Worm (Caenorhabditis elegans) whole organism, early embryonic: Measurements from ENCODE around the gene fbxc-21.

Source experiments
- B0310.2 ChIP-seq: sonication (generic microtip); optimal IDR thresholded peaks from 2 replicates; lab custom pipeline; 2016; ENCODE audit warnings: mild to moderate bottlenecking, missing genetic modification characterization, missing compliant biosample characterization
- F13C5.2 ChIP-seq: sonication (generic microtip); optimal IDR thresholded peaks from 2 replicates; lab custom pipeline; 2017; ENCODE audit warnings: mild to moderate bottlenecking, missing genetic modification characterization, inconsistent platforms, missing compliant biosample characterization
- aly-1 ChIP-seq: sonication (generic microtip); optimal IDR thresholded peaks from 2 replicates; lab custom pipeline; 2016; ENCODE audit warnings: missing genetic modification characterization, missing compliant biosample characterization
- ama-1 ChIP-seq: fragments of 150-350 bp; optimal IDR thresholded peaks from 2 replicates; lab custom pipeline; 2014
- ceh-13 ChIP-seq: fragments of 200-800 bp; sonication (Bioruptor generic); optimal IDR thresholded peaks from 2 replicates; lab custom pipeline; 2018; ENCODE audit warnings: mild to moderate bottlenecking, missing genetic modification characterization, missing compliant biosample characterization
- ceh-36 ChIP-seq: sonication (generic microtip); optimal IDR thresholded peaks from 2 replicates; lab custom pipeline; 2016; ENCODE audit warnings: missing genetic modification characterization, inconsistent platforms, missing compliant biosample characterization
- ets-7 ChIP-seq: sonication (generic microtip); optimal IDR thresholded peaks from 2 replicates; lab custom pipeline; 2016; ENCODE audit warnings: missing genotype, missing genetic modification characterization, missing compliant biosample characterization
- flt-1 ChIP-seq: fragments of 200-800 bp; sonication (Bioruptor generic); IDR thresholded peaks from 2 replicates; pipeline ENCODE4 v1.3.6; 2022; ENCODE audit warnings: missing genetic modification characterization, missing compliant biosample characterization
- hmbx-1 ChIP-seq: sonication (generic microtip); optimal IDR thresholded peaks from 2 replicates; lab custom pipeline; 2016; ENCODE audit warnings: mild to moderate bottlenecking, missing genetic modification characterization, missing compliant biosample characterization
- hmg-4 ChIP-seq: fragments of 200-800 bp; sonication (Bioruptor generic); optimal IDR thresholded peaks from 2 replicates; lab custom pipeline; 2018; ENCODE audit warnings: mild to moderate bottlenecking, missing genetic modification characterization, missing compliant biosample characterization
- hnd-1 ChIP-seq: sonication (generic microtip); optimal IDR thresholded peaks from 2 replicates; lab custom pipeline; 2016; ENCODE audit warnings: missing genetic modification characterization, missing compliant biosample characterization
- pes-1 ChIP-seq: fragments of 200-800 bp; sonication (Bioruptor generic); IDR thresholded peaks from 2 replicates; pipeline ENCODE4 v1.3.6; 2022; ENCODE audit warnings: missing genetic modification reagents, missing genetic modification characterization, missing compliant biosample characterization
- scrt-1 ChIP-seq: fragments of 200-800 bp; sonication (Bioruptor generic); IDR thresholded peaks from 2 replicates; pipeline ENCODE4 v1.3.6; 2022; ENCODE audit warnings: missing genetic modification characterization, missing compliant biosample characterization
- sea-1 ChIP-seq: fragments of 200-800 bp; sonication (Bioruptor generic); conservative IDR thresholded peaks from 2 replicates; pipeline ENCODE4 v1.3.6; 2022; ENCODE audit warnings: missing genetic modification characterization, missing compliant biosample characterization
- tbx-11 ChIP-seq: fragments of 200-800 bp; sonication (Bioruptor generic); IDR thresholded peaks from 2 replicates; pipeline ENCODE4 v1.3.6; 2022; ENCODE audit warnings: missing genetic modification characterization, missing compliant biosample characterization
- tbx-37 ChIP-seq: fragments of 200-800 bp; sonication (Bioruptor generic); conservative IDR thresholded peaks from 2 replicates; pipeline ENCODE4 v1.3.6; 2022; ENCODE audit warnings: missing genetic modification reagents, missing genetic modification characterization, missing compliant biosample characterization
- tra-4 ChIP-seq: sonication (generic microtip); optimal IDR thresholded peaks from 2 replicates; lab custom pipeline; 2017; ENCODE audit warnings: missing genetic modification characterization, missing compliant biosample characterization

fbxc-21 gene

DNA sequence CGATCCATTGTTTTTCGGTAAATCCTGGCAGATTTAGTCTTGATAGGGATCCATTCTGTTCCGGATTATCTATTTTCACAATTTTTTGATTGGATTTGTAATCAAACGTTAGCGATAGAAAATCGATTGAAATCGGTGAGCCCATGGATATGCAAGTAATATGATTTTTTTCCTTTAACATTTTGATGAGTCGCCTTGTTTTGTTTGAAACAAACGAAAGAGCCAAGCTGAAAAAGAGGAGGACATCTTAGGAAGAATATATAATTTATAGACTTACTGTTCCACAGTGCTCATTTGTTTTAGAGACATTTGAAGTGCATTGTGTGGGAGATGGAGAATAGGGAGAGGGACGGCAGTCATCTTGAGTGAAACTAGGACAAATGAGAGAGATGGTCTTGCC is 3.9 kb downstream of the fbxc-21 start, which contains the start of the genes fbxb-18 and fbxb-19:
fbxb-18 (minus strand) TSS at position 101 of the 400 bp plus-strand sequence.
fbxb-19 (minus strand) TSS at position 369 of the 400 bp plus-strand sequence.
- TF ChIP-seq ceh-36 (tag; lab: Kevin White, UChicago) (no peak), aly-1 (tag; lab: Kevin White, UChicago) (no peak), pes-1 (GFP tag; lab: Robert Waterston, UW) (no peak), hmg-4 (no peak)

- TF ChIP-seq aly-1 (tag; lab: Kevin White, UChicago) (no peak), ceh-36 (tag; lab: Kevin White, UChicago) (no peak), hmg-4 (no peak), F13C5.2 (tag; lab: Kevin White, UChicago) (no peak), tbx-11 (GFP tag; lab: Robert Waterston, UW) (no peak), tra-4 (tag; lab: Kevin White, UChicago) (no peak), hmbx-1 (tag; lab: Kevin White, UChicago) (no peak), ceh-13 (no peak), tbx-37 (GFP tag; lab: Robert Waterston, UW) (no peak), pes-1 (GFP tag; lab: Robert Waterston, UW) (no peak), ets-7 (tag; lab: Kevin White, UChicago) (no peak), sea-1 (GFP tag; lab: Robert Waterston, UW) (no peak), ama-1 (no peak)
Measured at ce11 chrII:1683742-1684141, 9.0 kb downstream of the fbxc-21 start, which contains the start of gene fbxb-25. Gene fbxb-25 (plus strand): TSS chrII:1684042.

- TF ChIP-seq hmbx-1 (tag; lab: Kevin White, UChicago) (no peak), tbx-37 (GFP tag; lab: Robert Waterston, UW) (no peak), ets-7 (tag; lab: Kevin White, UChicago) (no peak), sea-1 (GFP tag; lab: Robert Waterston, UW) (no peak), tbx-11 (GFP tag; lab: Robert Waterston, UW) (no peak), scrt-1 (GFP tag; lab: Robert Waterston, UW) (no peak), flt-1 (GFP tag; lab: Robert Waterston, UW) (no peak), ceh-13 (no peak)
Measured at ce11 chrII:1682218-1682617, 10.5 kb downstream of the fbxc-21 start, which contains the start of gene fbxb-26. Gene fbxb-26 (plus strand): TSS chrII:1682518.

DNA sequence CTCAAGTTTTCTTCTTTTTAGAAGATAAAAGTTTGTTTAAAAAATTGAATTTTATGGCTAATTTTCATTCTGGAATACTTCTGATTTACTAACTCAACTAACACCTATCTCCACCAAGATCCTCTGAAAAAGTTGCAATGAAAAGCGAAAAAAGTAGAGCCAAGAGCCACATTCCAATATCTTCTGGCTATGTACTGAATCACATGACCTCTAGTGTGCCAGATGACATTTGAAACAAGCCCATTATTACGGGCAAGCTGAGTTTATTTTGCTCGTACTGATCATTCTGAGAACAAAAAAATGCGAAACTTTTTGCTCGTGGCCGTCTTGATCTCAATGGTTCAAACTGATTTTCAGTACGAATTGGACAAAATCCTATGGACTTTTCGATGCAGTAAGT is 13.6 kb downstream of the fbxc-21 start, which contains the start of gene irld-36:
irld-36 (plus strand) TSS at position 301 of the 400 bp plus-strand sequence.
- TF ChIP-seq sea-1 (GFP tag; lab: Robert Waterston, UW) = no peak
- TF ChIP-seq tra-4 (tag; lab: Kevin White, UChicago) = no peak
- no peak for TF ChIP-seq ama-1
- TF ChIP-seq hmg-4 = no peak
- TF ChIP-seq aly-1 (tag; lab: Kevin White, UChicago) = no peak
- no peak for TF ChIP-seq pes-1 (GFP tag; lab: Robert Waterston, UW)
- TF ChIP-seq hmbx-1 (tag; lab: Kevin White, UChicago) = no peak
- TF ChIP-seq flt-1 (GFP tag; lab: Robert Waterston, UW) = no peak

DNA sequence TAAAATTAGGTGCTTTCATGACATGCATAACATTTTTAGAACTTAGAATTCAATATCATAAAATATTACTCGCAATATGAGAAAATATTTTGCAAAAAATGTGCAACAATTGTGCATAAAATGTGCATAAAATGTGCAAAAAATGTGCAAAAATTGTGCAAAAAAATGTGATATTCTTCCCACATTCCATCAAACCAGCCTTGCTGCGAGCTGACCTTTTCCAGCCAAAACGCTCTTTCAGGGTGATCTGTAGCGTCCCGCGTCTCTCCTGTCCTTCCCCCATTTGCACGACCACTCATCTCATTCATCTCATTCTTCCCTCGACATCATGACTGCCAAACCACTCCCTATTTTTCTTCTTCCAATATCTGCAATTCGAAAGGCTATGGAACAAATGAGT is 16.6 kb downstream of the fbxc-21 start, which contains the start of gene fbxb-17:
fbxb-17 (plus strand) TSS at position 301 of the 400 bp plus-strand sequence.
- no peak for TF ChIP-seq tbx-37 (GFP tag; lab: Robert Waterston, UW)
- TF ChIP-seq pes-1 (GFP tag; lab: Robert Waterston, UW) = no peak
- TF ChIP-seq ceh-13 = no peak
- TF ChIP-seq tbx-11 (GFP tag; lab: Robert Waterston, UW) = no peak
- TF ChIP-seq sea-1 (GFP tag; lab: Robert Waterston, UW) = no peak
- no peak for TF ChIP-seq scrt-1 (GFP tag; lab: Robert Waterston, UW)
- TF ChIP-seq ets-7 (tag; lab: Kevin White, UChicago) = no peak
- no peak for TF ChIP-seq aly-1 (tag; lab: Kevin White, UChicago)

- no peak for TF ChIP-seq ama-1
- no peak for TF ChIP-seq hnd-1 (tag; lab: Kevin White, UChicago)
- TF ChIP-seq aly-1 (tag; lab: Kevin White, UChicago) = no peak
- no peak for TF ChIP-seq F13C5.2 (tag; lab: Kevin White, UChicago)
- no peak for TF ChIP-seq tbx-37 (GFP tag; lab: Robert Waterston, UW)
- TF ChIP-seq tra-4 (tag; lab: Kevin White, UChicago) = no peak
- no peak for TF ChIP-seq flt-1 (GFP tag; lab: Robert Waterston, UW)
- TF ChIP-seq ceh-13 = no peak
- no peak for TF ChIP-seq hmbx-1 (tag; lab: Kevin White, UChicago)
- no peak for TF ChIP-seq hmg-4
- TF ChIP-seq tbx-11 (GFP tag; lab: Robert Waterston, UW) = no peak
- no peak for TF ChIP-seq pes-1 (GFP tag; lab: Robert Waterston, UW)
- TF ChIP-seq sea-1 (GFP tag; lab: Robert Waterston, UW) = no peak
- TF ChIP-seq scrt-1 (GFP tag; lab: Robert Waterston, UW) = no peak
- no peak for TF ChIP-seq ets-7 (tag; lab: Kevin White, UChicago)
- TF ChIP-seq ceh-36 (tag; lab: Kevin White, UChicago) = no peak
Measured at ce11 chrII:1672673-1673072, 20.1 kb downstream of the fbxc-21 start.

- TF ChIP-seq flt-1 (GFP tag; lab: Robert Waterston, UW) (no peak), pes-1 (GFP tag; lab: Robert Waterston, UW) (no peak), scrt-1 (GFP tag; lab: Robert Waterston, UW) (no peak), tbx-37 (GFP tag; lab: Robert Waterston, UW) (no peak), tbx-11 (GFP tag; lab: Robert Waterston, UW) (no peak), tra-4 (tag; lab: Kevin White, UChicago) (no peak), F13C5.2 (tag; lab: Kevin White, UChicago) (no peak), ets-7 (tag; lab: Kevin White, UChicago) (no peak), B0310.2 (tag; lab: Kevin White, UChicago) (no peak), hmg-4 (no peak), ama-1 (no peak), ceh-13 (no peak), aly-1 (tag; lab: Kevin White, UChicago) (no peak)
Measured at ce11 chrII:1670985-1671384, 21.7 kb downstream of the fbxc-21 start.
